Fruit fly (Drosophila melanogaster): ENCODE data around the gene CG7988.

The CG7988 gene

DNA sequence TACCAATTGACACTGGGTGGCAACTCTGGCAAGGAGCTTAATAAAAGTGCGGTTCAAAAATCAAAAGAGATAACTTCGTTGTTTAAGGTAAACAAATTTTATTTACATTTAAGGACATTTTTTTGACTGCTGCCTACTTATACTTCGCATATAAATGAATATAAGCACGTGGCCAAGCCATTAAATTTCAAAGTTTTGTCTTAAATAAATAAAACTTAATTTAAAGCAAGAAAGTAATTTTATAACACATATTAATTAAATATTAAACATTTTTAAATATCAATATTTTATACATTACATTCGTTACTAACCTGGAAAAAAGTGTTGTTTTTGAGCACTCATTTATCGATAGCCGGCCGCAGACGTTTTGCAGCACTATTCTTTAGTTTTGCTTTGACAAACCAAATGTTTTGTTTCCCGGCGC lies 31.6 kb upstream of the CG7988 start, which contains the start of the genes CG12321 and MED17 (continued):
- TF ChIP-seq CG4282 (GFP tag; optimal IDR thresholded peaks at IDR 0.05) (no peak), CG9215 (GFP tag; IDR thresholded peaks at IDR 0.05) (peak; percentile 88), H15 (GFP tag; IDR thresholded peaks at IDR 0.05) (peak; percentile 72; the same call in 2 of the 3 replicates), CG10267 (tag; optimal IDR thresholded peaks at IDR 0.05) (peak; percentile 99), CG7987 (GFP tag; optimal IDR thresholded peaks at IDR 0.05) (peak; percentile 66), Ptx1 (GFP tag; IDR thresholded peaks at IDR 0.05) (peak; percentile 93), NfI (GFP tag; optimal IDR thresholded peaks at IDR 0.05) (peak; percentile 89)

DNA sequence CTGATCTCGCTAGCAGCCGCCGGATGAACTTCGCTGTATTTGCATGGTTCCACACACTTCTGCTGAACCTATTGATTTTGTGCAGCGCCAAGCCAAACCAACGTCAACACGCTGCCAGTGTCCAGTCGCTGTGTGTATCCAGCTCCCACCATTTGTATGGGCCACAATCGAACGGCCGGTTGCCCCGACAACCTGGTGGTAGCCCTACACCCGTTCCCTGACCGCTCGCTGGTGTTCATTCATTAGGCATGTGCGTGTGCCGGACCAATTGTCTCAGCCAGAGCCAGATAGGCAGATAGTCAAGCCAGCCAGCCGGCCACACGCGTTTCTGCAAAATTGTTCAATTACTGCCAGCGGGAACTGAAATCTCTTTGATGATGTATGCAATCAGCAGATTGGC lies 28.5 kb upstream of the CG7988 start, which contains the start of gene CG14313:
CG14313 (minus strand) TSS at position 101 of the 400 bp plus-strand sequence.
- TF ChIP-seq Med (GFP tag), result peak; percentile 32
- no peak for TF ChIP-seq Elba2 (GFP tag; optimal IDR thresholded peaks at IDR 0.05)
- TF ChIP-seq z (GFP tag; IDR thresholded peaks at IDR 0.05), result 0 out of 3 replicates have a peak, but pooled peaks have one; percentile 6
- TF ChIP-seq trh (GFP tag; optimal IDR thresholded peaks at IDR 0.05), result no peak
- no peak for TF ChIP-seq CoRest (tag; optimal IDR thresholded peaks at IDR 0.05)
- TF ChIP-seq zen2 (GFP tag; IDR thresholded peaks at IDR 0.05; ENCODE audit: partially characterized antibody), result no peak
- TF ChIP-seq odd (GFP tag; optimal IDR thresholded peaks at IDR 0.05), result no peak
- peak; percentile 7; the same call in 1 of the 2 replicates for TF ChIP-seq amos (GFP tag; IDR thresholded peaks at IDR 0.05; ENCODE audit: partially characterized antibody)
- no peak for TF ChIP-seq CG11504 (tag; optimal IDR thresholded peaks at IDR 0.05)
- TF ChIP-seq Ravus (GFP tag; IDR thresholded peaks at IDR 0.05), result no peak
- no peak for TF ChIP-seq bsh (GFP tag; optimal IDR thresholded peaks at IDR 0.05)
- no peak for TF ChIP-seq CG9932 (GFP tag; IDR thresholded peaks at IDR 0.05)
- TF ChIP-seq zf30C (GFP tag; optimal IDR thresholded peaks at IDR 0.05), result no peak
- TF ChIP-seq kah (GFP tag; optimal IDR thresholded peaks at IDR 0.05), result no peak
- no peak for TF ChIP-seq CG6175 (GFP tag; IDR thresholded peaks at IDR 0.05)

DNA sequence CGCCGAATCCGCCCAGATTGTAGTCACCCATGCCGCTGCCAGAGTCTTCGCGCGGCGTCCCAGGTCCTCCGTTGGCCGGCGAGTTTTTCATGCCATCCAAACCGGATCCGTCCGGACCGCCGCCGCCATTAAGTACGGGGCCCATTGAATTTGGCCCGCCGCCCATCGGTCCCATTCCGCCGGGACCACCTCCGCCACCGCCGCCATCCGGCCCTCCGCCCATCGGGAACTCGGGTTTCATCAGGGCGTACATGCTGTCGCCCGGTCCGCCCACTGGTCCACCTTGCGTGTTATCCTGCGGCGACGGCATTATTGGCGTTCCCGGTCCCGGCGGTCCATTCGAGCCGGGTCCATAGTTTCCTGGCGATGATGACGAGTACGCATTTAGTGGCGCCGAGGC lies 25.0 kb upstream of the CG7988 start:
- TF ChIP-seq sens-2 (GFP tag; IDR thresholded peaks at IDR 0.05) (no peak), Med (GFP tag) (peak; percentile 42)

DNA sequence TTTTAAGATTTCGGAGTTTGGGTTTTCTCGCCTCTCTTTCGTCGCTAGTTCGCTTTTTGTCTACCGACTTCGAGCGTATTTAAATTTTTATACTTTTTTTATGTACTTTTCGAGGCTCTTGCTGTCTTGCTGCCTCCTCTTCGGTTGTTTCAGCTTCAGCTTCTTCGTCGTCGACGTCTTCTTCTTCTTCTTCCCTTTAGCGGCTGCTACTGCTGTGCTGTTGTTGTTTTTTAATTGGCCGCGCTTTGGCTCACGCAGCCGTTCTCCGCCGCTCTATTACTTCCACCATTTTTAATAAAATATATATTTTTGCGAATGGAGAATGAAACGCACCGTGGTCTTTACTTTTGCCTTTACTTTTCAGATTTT lies 23.7 kb upstream of the CG7988 start:
- peak; percentile 6 for TF ChIP-seq Dek (tag; optimal IDR thresholded peaks at IDR 0.05)
- peak; percentile 88 for TF ChIP-seq pros (GFP tag; optimal IDR thresholded peaks at IDR 0.05)
- TF ChIP-seq CG16863 (GFP tag; optimal IDR thresholded peaks at IDR 0.05), result no peak
- TF ChIP-seq Vsx1 (GFP tag; optimal IDR thresholded peaks at IDR 0.05), result peak; percentile 63
- no peak for TF ChIP-seq CG15696 (tag; optimal IDR thresholded peaks at IDR 0.05)
- TF ChIP-seq psq (GFP tag; optimal IDR thresholded peaks at IDR 0.05), result peak; percentile 70

DNA sequence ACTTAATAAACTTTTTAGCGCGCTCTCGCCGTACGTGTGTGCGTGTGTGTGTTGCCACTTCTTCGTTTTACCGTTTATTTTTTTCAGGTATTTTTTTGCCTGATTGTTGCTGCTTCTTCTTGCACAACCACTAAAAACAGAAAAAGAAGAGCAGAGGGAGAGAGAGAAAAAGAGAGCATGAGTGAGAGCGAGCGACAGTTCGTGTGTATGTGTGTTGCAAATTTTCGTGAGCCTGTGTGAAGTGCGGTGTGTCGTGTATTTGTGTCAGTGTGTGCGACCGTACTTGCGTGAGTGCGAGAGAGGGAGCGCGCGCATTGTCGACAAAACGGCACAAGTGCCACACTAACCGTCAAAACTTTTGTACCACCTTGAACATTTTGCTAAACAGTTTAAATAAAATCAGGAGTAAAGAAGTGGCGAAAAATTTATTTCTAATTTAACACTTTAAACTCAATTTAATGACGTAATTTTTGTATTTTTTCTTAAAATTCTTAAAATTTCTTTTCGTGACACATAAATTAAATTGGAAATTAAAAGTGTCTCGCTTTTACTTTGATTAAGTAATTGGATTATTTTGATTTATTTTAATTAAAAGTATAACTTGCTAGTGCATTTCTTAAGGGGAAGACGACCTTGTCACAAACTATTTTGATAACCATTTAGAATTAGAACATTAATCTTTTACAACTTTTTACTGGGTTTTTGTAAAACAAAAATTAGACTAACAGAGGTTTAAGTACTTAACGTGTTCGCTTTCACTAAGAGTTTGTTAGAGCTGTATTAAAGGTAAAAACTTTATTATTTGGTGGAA lies 23.1 kb upstream of the CG7988 start:
- TF ChIP-seq pzg (GFP tag; optimal IDR thresholded peaks at IDR 0.05), result peak; percentile 3
- TF ChIP-seq NK7.1 (GFP tag; optimal IDR thresholded peaks at IDR 0.05), result no peak
- TF ChIP-seq lbe (GFP tag; optimal IDR thresholded peaks at IDR 0.05), result peak; percentile 86
- peak; percentile 48 for TF ChIP-seq lab (GFP tag; optimal IDR thresholded peaks at IDR 0.05)
- TF ChIP-seq CG18619 (GFP tag; optimal IDR thresholded peaks at IDR 0.05), result peak; percentile 75
- peak; percentile 52 for TF ChIP-seq tin (GFP tag; optimal IDR thresholded peaks at IDR 0.05)
- TF ChIP-seq eve (GFP tag; optimal IDR thresholded peaks at IDR 0.05), result no peak
- TF ChIP-seq Usf (GFP tag; optimal IDR thresholded peaks at IDR 0.05), result peak; percentile 45
- TF ChIP-seq CG32767 (GFP tag; IDR thresholded peaks at IDR 0.05), result no peak
- peak; percentile 79 for TF ChIP-seq tio (GFP tag; optimal IDR thresholded peaks at IDR 0.05)
- TF ChIP-seq jumu (GFP tag; optimal IDR thresholded peaks at IDR 0.05), result peak; percentile 19
- TF ChIP-seq sqz (GFP tag; optimal IDR thresholded peaks at IDR 0.05), result peak; percentile 98
- no peak for TF ChIP-seq CG6813 (GFP tag; optimal IDR thresholded peaks at IDR 0.05)
- peak; percentile 50 for TF ChIP-seq CG14710 (tag; optimal IDR thresholded peaks at IDR 0.05)
- no peak for TF ChIP-seq CG17802 (tag; optimal IDR thresholded peaks at IDR 0.05)

Measured in whole organism, embryonic.